Fruit fly (Drosophila melanogaster) whole organism, pupa: Measurements from ENCODE around the gene Spx.
A peak's percentile ranks its signal among the peaks of the same experiment; 100 is the strongest.

Source experiments
- CG10348 ChIP-seq: fragments of 200-800 bp; sonication (Bioruptor generic); IDR thresholded peaks from 2 replicates; pipeline ENCODE4 v1.3.6; 2022; ENCODE audit warnings: missing biosample characterization, missing genetic modification characterization
- CG12605 ChIP-seq: fragments of 200-800 bp; sonication (Bioruptor generic); IDR thresholded peaks from 2 replicates; pipeline ENCODE4 v1.3.6; 2022; ENCODE audit warnings: missing biosample characterization, missing genetic modification characterization
- CG13204 ChIP-seq: fragments of 200-800 bp; sonication (Bioruptor generic); optimal IDR thresholded peaks from 2 replicates; lab custom pipeline; 2018; ENCODE audit warnings: missing biosample characterization, mild to moderate bottlenecking, missing genetic modification characterization, moderate library complexity
- CG14655 ChIP-seq: fragments of 200-800 bp; sonication (Bioruptor generic); optimal IDR thresholded peaks from 3 replicates; lab custom pipeline; 2017; ENCODE audit warnings: mild to moderate bottlenecking, missing biosample characterization, missing genetic modification reagents, missing genetic modification characterization
- CG15710 ChIP-seq: fragments of 200-800 bp; sonication (Bioruptor generic); optimal IDR thresholded peaks from 2 replicates; lab custom pipeline; 2018; ENCODE audit warnings: missing biosample characterization, mild to moderate bottlenecking, missing genetic modification characterization, moderate library complexity
- CG17806 ChIP-seq: fragments of 200-800 bp; sonication (Bioruptor generic); optimal IDR thresholded peaks from 2 replicates; lab custom pipeline; 2018; ENCODE audit warnings: missing biosample characterization, mild to moderate bottlenecking, missing genetic modification characterization, moderate library complexity
- CG32121 ChIP-seq: fragments of 200-800 bp; sonication (Bioruptor generic); IDR thresholded peaks from 2 replicates; pipeline ENCODE4 v1.3.6; 2022; ENCODE audit warnings: missing biosample characterization, missing genetic modification characterization
- CG34367 ChIP-seq: fragments of 200-800 bp; sonication (Bioruptor generic); optimal IDR thresholded peaks from 2 replicates; lab custom pipeline; 2018; ENCODE audit warnings: missing biosample characterization, mild to moderate bottlenecking, missing genetic modification characterization
- CG4496 ChIP-seq: fragments of 200-800 bp; sonication (Bioruptor generic); IDR thresholded peaks from 3 replicates; pipeline ENCODE4 v1.3.6; 2022; ENCODE audit warnings: missing biosample characterization, missing genetic modification characterization
- CG8159 ChIP-seq: fragments of 200-800 bp; sonication (Bioruptor generic); optimal IDR thresholded peaks from 3 replicates; lab custom pipeline; 2018; ENCODE audit warnings: missing biosample characterization, mild to moderate bottlenecking, missing genetic modification characterization, moderate library complexity
- CG8301 ChIP-seq: fragments of 200-800 bp; sonication (Bioruptor generic); optimal IDR thresholded peaks from 2 replicates; lab custom pipeline; 2018; ENCODE audit warnings: missing biosample characterization, mild to moderate bottlenecking, missing genetic modification characterization
- CG9948 ChIP-seq: fragments of 200-800 bp; sonication (Bioruptor generic); optimal IDR thresholded peaks from 2 replicates; lab custom pipeline; 2018; ENCODE audit warnings: missing biosample characterization, mild to moderate bottlenecking, missing genetic modification characterization, moderate library complexity
- D1 ChIP-seq: fragments of 200-800 bp; sonication (Bioruptor generic); optimal IDR thresholded peaks from 2 replicates; lab custom pipeline; 2018; ENCODE audit warnings: missing biosample characterization, mild to moderate bottlenecking, missing genetic modification characterization, moderate library complexity
- EcR ChIP-seq: fragments of 200-800 bp; sonication (Bioruptor generic); optimal IDR thresholded peaks from 3 replicates; lab custom pipeline; 2019; ENCODE audit warnings: missing biosample characterization, missing genetic modification characterization, mild to moderate bottlenecking, moderate library complexity, missing genetic modification reagents
- Ets98B ChIP-seq: fragments of 200-800 bp; sonication (Bioruptor generic); IDR thresholded peaks from 2 replicates; pipeline ENCODE4 v1.3.6; 2022; ENCODE audit warnings: missing biosample characterization, missing genetic modification characterization
- Pif1A ChIP-seq: fragments of 200-800 bp; sonication (Bioruptor generic); optimal IDR thresholded peaks from 3 replicates; lab custom pipeline; 2016; ENCODE audit warnings: missing biosample characterization, missing genetic modification characterization
- Pif1B ChIP-seq: fragments of 200-800 bp; sonication (Bioruptor generic); optimal IDR thresholded peaks from 3 replicates; lab custom pipeline; 2016; ENCODE audit warnings: missing biosample characterization, missing genetic modification characterization
- Snoo ChIP-seq: fragments of 200-800 bp; sonication (Bioruptor generic); optimal IDR thresholded peaks from 3 replicates; lab custom pipeline; 2017; ENCODE audit warnings: missing biosample characterization, mild to moderate bottlenecking, missing genetic modification characterization, inconsistent platforms
- fd96Ca ChIP-seq: fragments of 200-800 bp; sonication (Bioruptor generic); IDR thresholded peaks from 3 replicates; pipeline ENCODE4 v1.3.6; 2022; ENCODE audit warnings: missing biosample characterization, missing genetic modification characterization
- gl ChIP-seq: fragments of 200-800 bp; sonication (Bioruptor generic); optimal IDR thresholded peaks from 2 replicates; lab custom pipeline; 2018; ENCODE audit warnings: missing biosample characterization, mild to moderate bottlenecking, missing genetic modification characterization
- rn ChIP-seq: fragments of 200-800 bp; sonication (Bioruptor generic); IDR thresholded peaks from 2 replicates; pipeline ENCODE4 v1.3.6; 2022; ENCODE audit warnings: missing biosample characterization, missing genetic modification characterization

Gene Spx

DNA sequence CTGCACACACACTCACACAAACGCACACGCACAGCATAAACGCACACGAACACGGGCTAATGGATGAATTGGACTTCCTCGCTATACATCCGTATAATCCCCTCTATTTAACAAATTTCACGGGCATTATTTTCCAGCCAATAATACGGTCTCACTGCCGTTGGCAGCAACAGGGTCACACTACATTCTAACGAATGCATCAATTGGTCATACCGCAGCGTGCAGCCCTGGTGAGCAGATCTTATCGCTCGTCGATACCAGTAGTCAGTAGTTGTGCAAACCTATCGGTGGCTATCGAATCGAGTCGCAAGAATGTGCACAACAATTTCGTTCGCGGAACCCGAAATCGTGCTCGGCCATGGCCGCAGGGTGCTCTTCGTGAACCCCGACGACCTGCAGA lies 32.2 kb downstream of the Spx start, which contains the start of the genes Top3beta and wuho:
TSS of gene Top3beta (minus strand) at position 149 of the 400 bp plus-strand sequence.
TSS of gene wuho (plus strand) at position 259 of the 400 bp plus-strand sequence.
- TF ChIP-seq CG9948 (no peak), CG32121 (GFP tag; lab: Robert Waterston, UW) (peak; percentile 43), CG4496 (GFP tag; lab: Robert Waterston, UW) (peak; percentile 44; the same call in 1 of the 3 replicates)

DNA sequence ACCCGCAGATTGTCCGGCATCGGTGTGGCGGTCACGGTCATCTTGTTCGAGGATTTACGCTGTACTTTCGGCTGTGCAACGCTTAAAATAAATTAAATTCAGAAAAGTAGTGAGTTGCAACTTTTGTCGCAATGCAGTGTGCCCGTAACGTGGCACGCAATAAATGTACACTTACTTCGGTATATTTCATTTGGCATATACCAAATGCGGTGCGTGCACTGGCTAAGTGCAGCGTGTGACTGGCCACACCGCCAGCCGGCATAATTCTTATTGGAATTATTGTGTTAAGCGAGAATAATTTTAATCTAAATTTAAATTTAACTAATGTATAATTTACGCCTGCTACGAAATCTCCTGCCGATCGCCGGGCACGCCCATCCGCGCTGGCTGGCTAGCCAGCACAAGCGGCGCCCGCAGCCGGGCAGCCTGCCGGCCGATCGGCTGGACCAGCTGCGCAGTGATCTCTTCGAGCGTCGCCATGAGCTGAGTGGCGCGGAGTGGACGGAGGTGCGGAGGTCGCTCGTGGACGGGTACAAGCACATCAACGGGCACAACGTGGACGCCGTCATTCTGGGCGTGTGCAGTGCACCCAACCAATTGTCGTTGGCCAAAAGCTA lies 35.6 kb downstream of the Spx start, which contains the start of the genes Rpt4 and mldr:
TSS of gene Rpt4 (minus strand) at position 163 of the 617 bp plus-strand sequence.
TSS of gene mldr (plus strand) at position 221 of the 617 bp plus-strand sequence.
- TF ChIP-seq CG15710 (tag; lab: Kevin White, UChicago) (no peak), rn (GFP tag; lab: Robert Waterston, UW) (no peak), fd96Ca (no peak), EcR (GFP tag; lab: Kevin White, UChicago) (no peak), Pif1B (GFP tag; lab: Kevin White, UChicago) (no peak), CG10348 (GFP tag; lab: Robert Waterston, UW) (no peak), gl (tag; lab: Kevin White, UChicago) (no peak), Ets98B (GFP tag; lab: Robert Waterston, UW) (no peak), CG34367 (tag; lab: Kevin White, UChicago) (no peak), CG8301 (tag; lab: Kevin White, UChicago) (no peak), CG17806 (tag; lab: Kevin White, UChicago) (no peak), Pif1A (GFP tag; lab: Kevin White, UChicago) (no peak), CG32121 (GFP tag; lab: Robert Waterston, UW) (no peak), CG9948 (no peak), CG12605 (GFP tag; lab: Robert Waterston, UW) (no peak), CG8159 (tag; lab: Kevin White, UChicago) (no peak), Snoo (tag; lab: Kevin White, UChicago) (no peak)

DNA sequence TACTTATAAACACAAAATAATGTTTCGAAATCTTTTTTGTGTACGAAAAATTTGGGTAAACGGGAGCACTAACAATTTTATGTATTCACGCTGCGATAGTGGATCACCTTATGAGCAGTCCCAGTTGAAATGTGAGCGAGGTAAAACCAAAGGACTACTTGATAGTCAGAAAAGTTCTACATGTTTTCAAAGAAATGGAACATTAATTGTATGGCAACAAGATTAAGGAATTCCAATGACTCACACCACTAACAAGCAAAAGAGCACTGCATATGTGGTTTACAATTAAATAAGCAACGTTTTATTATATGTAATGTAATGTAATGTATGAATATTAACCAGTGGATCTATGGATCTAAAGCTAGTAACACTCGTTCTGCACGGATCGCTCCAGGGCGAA lies 38.6 kb downstream of the Spx start, which contains the start of gene CG15892:
TSS of gene CG15892 (minus strand) at position 101 of the 400 bp plus-strand sequence.
- no peak for TF ChIP-seq Ets98B (GFP tag; lab: Robert Waterston, UW)
- TF ChIP-seq EcR (GFP tag; lab: Kevin White, UChicago), result no peak
- TF ChIP-seq CG13204 (GFP tag; lab: Kevin White, UChicago), result no peak
- no peak for TF ChIP-seq Pif1A (GFP tag; lab: Kevin White, UChicago)
- no peak for TF ChIP-seq CG17806 (tag; lab: Kevin White, UChicago)
- no peak for TF ChIP-seq CG34367 (tag; lab: Kevin White, UChicago)
- no peak for TF ChIP-seq CG10348 (GFP tag; lab: Robert Waterston, UW)
- TF ChIP-seq D1 (tag; lab: Kevin White, UChicago), result no peak
- no peak for TF ChIP-seq rn (GFP tag; lab: Robert Waterston, UW)
- no peak for TF ChIP-seq gl (tag; lab: Kevin White, UChicago)

DNA sequence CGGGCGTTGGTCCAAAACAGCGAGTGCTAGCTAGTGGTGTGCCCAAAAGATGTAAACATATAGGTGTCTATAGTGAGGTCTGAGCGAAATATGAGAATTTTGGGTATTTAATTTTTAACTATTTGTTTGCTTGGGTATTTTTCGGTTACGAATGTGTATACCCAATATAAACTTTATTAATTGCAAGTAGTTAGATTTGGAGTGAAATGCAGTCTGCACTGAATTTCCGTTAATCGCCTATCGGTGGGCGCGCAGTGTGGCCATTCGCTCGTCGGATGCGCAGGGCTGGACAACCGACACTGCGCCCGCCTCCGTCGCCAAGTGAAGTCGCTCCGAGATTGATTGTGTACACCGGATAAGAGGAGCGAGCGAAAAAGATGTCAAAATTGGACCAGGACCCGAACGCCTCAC lies 39.5 kb downstream of the Spx start, which contains the start of the genes CG15891 and CG3815:
TSS of gene CG15891 (minus strand) at position 217 of the 411 bp plus-strand sequence.
TSS of gene CG3815 (plus strand) at position 261 of the 411 bp plus-strand sequence.
- TF ChIP-seq fd96Ca (peak; percentile 33; the same call in 1 of the 3 replicates), Pif1B (GFP tag; lab: Kevin White, UChicago) (no peak), CG15710 (tag; lab: Kevin White, UChicago) (peak; percentile 53), CG8301 (tag; lab: Kevin White, UChicago) (no peak), Snoo (tag; lab: Kevin White, UChicago) (peak; percentile 57), D1 (tag; lab: Kevin White, UChicago) (no peak), CG14655 (GFP tag; lab: Kevin White, UChicago) (no peak), CG8159 (tag; lab: Kevin White, UChicago) (no peak), CG9948 (peak; percentile 14), CG17806 (tag; lab: Kevin White, UChicago) (peak; percentile 19), CG12605 (GFP tag; lab: Robert Waterston, UW) (no peak), rn (GFP tag; lab: Robert Waterston, UW) (no peak)

DNA sequence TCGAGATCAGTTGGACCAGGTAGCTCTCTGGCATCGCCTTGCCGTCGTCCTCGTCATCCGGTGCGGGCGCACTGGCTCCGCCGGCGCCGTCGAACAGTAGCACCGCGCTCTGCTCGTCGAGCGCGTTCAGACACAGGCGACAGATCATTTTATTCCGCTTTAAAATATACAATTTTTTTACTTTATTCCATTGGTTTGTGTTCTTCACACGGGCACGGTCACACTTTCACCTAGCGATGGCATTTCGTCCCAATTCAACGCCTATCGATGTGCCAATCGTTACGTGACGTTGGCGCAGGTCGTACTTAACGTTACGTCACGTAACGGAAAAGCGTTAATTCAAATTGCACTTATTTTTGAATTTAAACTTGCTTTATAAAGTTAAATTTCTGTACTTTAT lies 45.4 kb downstream of the Spx start, which contains the start of gene CG12219:
TSS of gene CG12219 (minus strand) at position 234 of the 400 bp plus-strand sequence.
- no peak for TF ChIP-seq CG32121 (GFP tag; lab: Robert Waterston, UW)
- no peak for TF ChIP-seq CG12605 (GFP tag; lab: Robert Waterston, UW)
- no peak for TF ChIP-seq CG8301 (tag; lab: Kevin White, UChicago)
- no peak for TF ChIP-seq CG17806 (tag; lab: Kevin White, UChicago)
- no peak for TF ChIP-seq EcR (GFP tag; lab: Kevin White, UChicago)
- no peak for TF ChIP-seq fd96Ca
- no peak for TF ChIP-seq rn (GFP tag; lab: Robert Waterston, UW)
- TF ChIP-seq Pif1B (GFP tag; lab: Kevin White, UChicago), result no peak
- no peak for TF ChIP-seq CG15710 (tag; lab: Kevin White, UChicago)
- TF ChIP-seq D1 (tag; lab: Kevin White, UChicago), result no peak
- no peak for TF ChIP-seq Pif1A (GFP tag; lab: Kevin White, UChicago)
- no peak for TF ChIP-seq Ets98B (GFP tag; lab: Robert Waterston, UW)

DNA sequence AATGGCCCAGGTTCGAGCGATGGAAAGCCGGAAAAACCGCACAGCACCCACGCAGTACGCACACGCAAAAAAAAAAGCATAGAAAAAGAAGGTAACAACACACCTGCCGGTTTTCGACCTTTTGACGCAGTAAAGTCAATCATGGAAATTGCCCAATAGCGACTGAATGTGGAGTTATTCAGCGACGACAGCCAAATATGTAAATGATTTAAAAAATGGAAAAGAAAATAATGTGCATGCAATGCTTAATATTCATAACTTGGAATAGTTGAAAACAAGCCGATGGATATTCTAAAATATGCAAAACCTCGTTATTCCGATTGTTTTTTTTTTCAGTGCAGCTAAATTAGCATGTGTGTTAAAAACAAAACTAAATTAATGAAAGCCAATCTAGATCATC lies 47.6 kb downstream of the Spx start:
- TF ChIP-seq CG17806 (tag; lab: Kevin White, UChicago), result no peak
- no peak for TF ChIP-seq CG9948
